Worm (Caenorhabditis elegans) whole organism, young adult: ENCODE data around the gene K05F6.8.

Experiments used
- B0336.3 ChIP-seq: fragments of 200-800 bp; sonication (Bioruptor generic); IDR thresholded peaks from 2 replicates; pipeline ENCODE4 v1.3.6; 2022; ENCODE audit warnings: missing genetic modification characterization, missing compliant biosample characterization
- F39B2.1 ChIP-seq: fragments of 200-800 bp; sonication (Bioruptor generic); IDR thresholded peaks from 2 replicates; pipeline ENCODE4 v1.3.6; 2022; ENCODE audit warnings: missing genetic modification reagents, missing genetic modification characterization, missing compliant biosample characterization
- nhr-90 ChIP-seq: sonication (generic microtip); optimal IDR thresholded peaks from 2 replicates; lab custom pipeline; 2016; ENCODE audit warnings: missing genotype, mild to moderate bottlenecking, missing genetic modification characterization, missing compliant biosample characterization
- rec-8 ChIP-seq, 2 experiments: sonication (generic microtip); optimal IDR thresholded peaks; 2 replicates each; lab custom pipeline; 2016; ENCODE audit warnings: mild to moderate bottlenecking in 2 of 2, missing genetic modification characterization in 2 of 2, missing genetic modification reagents in 2 of 2, missing genotype in 2 of 2, missing biosample characterization in 1 of 2, missing compliant biosample characterization in 1 of 2, moderate library complexity in 1 of 2
- snpc-4 ChIP-seq, 5 experiments: fragments of 150-350 bp in 1 of 5; sonication (generic microtip) in 4 of 5; optimal IDR thresholded peaks; 2 replicates each; lab custom pipeline; 2014 to 2018; ENCODE audit warnings: missing genetic modification characterization in 5 of 5, missing biosample characterization in 3 of 5, antibody characterized with exemption in 2 of 5, mild to moderate bottlenecking in 2 of 5, missing compliant biosample characterization in 2 of 5, missing genotype in 2 of 5, moderate library complexity in 2 of 5, missing genetic modification reagents in 1 of 5
- unc-62 ChIP-seq: fragments of 150-350 bp; optimal IDR thresholded peaks from 2 replicates; lab custom pipeline; 2014; ENCODE audit warnings: missing biosample characterization, missing genetic modification reagents, missing genetic modification characterization

DNA sequence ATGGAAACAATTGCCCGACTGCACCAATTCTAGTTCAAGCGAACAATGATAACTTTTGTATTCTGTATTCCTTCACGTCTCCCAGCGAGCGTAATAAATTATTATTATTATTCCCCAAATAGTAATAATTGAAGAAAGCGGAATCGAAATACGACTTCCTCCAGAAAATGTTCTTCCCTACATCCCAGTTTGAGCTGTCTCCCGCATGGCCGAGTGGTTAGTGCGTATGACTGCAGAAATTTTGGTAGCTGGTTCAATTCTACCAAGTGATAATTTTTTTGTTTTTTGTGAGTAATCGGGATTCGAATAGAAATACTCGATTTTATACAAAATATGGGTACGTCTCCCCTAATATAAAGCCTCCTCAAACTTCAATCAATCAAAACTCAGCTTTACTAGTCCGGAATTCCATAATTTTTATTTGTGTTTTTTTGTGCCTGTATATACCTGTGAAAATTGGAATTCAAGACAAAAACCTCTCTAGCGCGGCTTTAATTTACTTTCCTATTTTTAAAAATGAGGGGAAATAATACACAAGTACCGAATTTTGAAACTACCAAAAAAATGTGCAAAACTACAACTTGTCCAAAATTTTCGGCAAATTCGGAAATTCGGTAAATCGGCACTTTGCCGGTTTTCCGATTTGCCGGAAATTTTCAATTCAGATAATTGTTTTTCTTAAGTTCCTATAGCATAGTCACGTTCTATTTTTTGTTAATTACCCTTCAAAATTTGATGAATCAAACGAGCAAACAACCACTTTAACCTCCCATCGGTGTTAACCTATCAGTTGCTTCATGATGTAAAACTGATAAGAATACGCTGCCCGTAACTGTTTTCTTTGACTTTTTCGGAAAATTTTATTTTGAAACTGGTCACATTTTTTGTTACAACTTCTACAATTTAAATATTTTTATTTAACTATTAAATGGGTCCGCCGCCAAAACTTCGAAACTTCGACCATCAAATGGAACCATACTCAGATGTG, 29.8 kb upstream of the K05F6.8 start, which contains the start of gene bath-46:
- TF ChIP-seq unc-62 (GFP tag; lab: Kevin White, UChicago) (no peak), F39B2.1 (GFP tag; lab: Robert Waterston, UW) (no peak), rec-8 (tag; optimal IDR thresholded peaks at IDR 0.05; lab: Kevin White, UChicago) (no peak), snpc-4 (GFP tag; optimal IDR thresholded peaks at IDR 0.05; lab: Kevin White, UChicago) (no peak), snpc-4 (tag; optimal IDR thresholded peaks at IDR 0.05; lab: Kevin White, UChicago) (no peak), B0336.3 (GFP tag; lab: Robert Waterston, UW) (no peak), nhr-90 (no peak)
